Worm (Caenorhabditis elegans) whole organism, L1 larva: Measurements from ENCODE around the gene str-71.

Experiments
- C04F5.9 ChIP-seq: sonication (generic microtip); optimal IDR thresholded peaks from 2 replicates; lab custom pipeline; 2016; ENCODE audit warnings: missing genetic modification characterization, missing compliant biosample characterization
- C16A3.4 ChIP-seq: fragments of 150-350 bp; optimal IDR thresholded peaks from 2 replicates; lab custom pipeline; 2014; ENCODE audit warnings: missing biosample characterization, missing genetic modification characterization
- Y116A8C.19 ChIP-seq: sonication (generic microtip); optimal IDR thresholded peaks from 2 replicates; lab custom pipeline; 2016; ENCODE audit warnings: missing compliant biosample characterization, missing genetic modification characterization, borderline replicate concordance
- aha-1 ChIP-seq: fragments of 150-350 bp; optimal IDR thresholded peaks from 2 replicates; lab custom pipeline; 2014; ENCODE audit warnings: missing biosample characterization, missing genetic modification characterization
- alr-1 ChIP-seq: fragments of 200-800 bp; sonication (Bioruptor generic); optimal IDR thresholded peaks from 2 replicates; lab custom pipeline; 2018; ENCODE audit warnings: borderline replicate concordance, mild to moderate bottlenecking, missing genetic modification characterization, missing compliant biosample characterization
- aly-2 ChIP-seq: fragments of 150-350 bp; optimal IDR thresholded peaks from 2 replicates; lab custom pipeline; 2014; ENCODE audit warnings: missing biosample characterization, missing genetic modification characterization
- blmp-1 ChIP-seq: fragments of 150-350 bp; optimal IDR thresholded peaks from 2 replicates; lab custom pipeline; 2014; ENCODE audit warnings: missing biosample characterization, missing genetic modification characterization
- ceh-8 ChIP-seq: fragments of 200-800 bp; sonication (Bioruptor generic); optimal IDR thresholded peaks from 2 replicates; lab custom pipeline; 2018; ENCODE audit warnings: mild to moderate bottlenecking, missing genetic modification characterization, moderate library complexity, missing compliant biosample characterization
- ceh-82 ChIP-seq, 3 experiments: fragments of 150-350 bp in 1 of 3; sonication (generic microtip) in 2 of 3; optimal IDR thresholded peaks; 2 replicates each; lab custom pipeline; 2014 to 2017; ENCODE audit warnings: missing biosample characterization in 3 of 3, missing genetic modification characterization in 3 of 3
- ceh-88 ChIP-seq: fragments of 200-800 bp; sonication (Bioruptor generic); IDR thresholded peaks from 2 replicates; pipeline ENCODE4 v1.3.6; 2022; ENCODE audit warnings: missing genetic modification characterization, missing compliant biosample characterization
- ceh-90 ChIP-seq: sonication (generic microtip); optimal IDR thresholded peaks from 2 replicates; lab custom pipeline; 2016; ENCODE audit warnings: missing genetic modification characterization, missing compliant biosample characterization
- ces-1 ChIP-seq: fragments of 150-350 bp; optimal IDR thresholded peaks from 2 replicates; lab custom pipeline; 2014; ENCODE audit warnings: missing biosample characterization, missing genetic modification reagents, missing genetic modification characterization
- dpl-1 ChIP-seq, 3 experiments: fragments of 150-350 bp in 2 of 3; sonication (generic microtip) in 1 of 3; optimal IDR thresholded peaks; 2 replicates each; lab custom pipeline; 2014 to 2017; ENCODE audit warnings: missing biosample characterization in 3 of 3, missing genetic modification characterization in 3 of 3, missing genetic modification reagents in 3 of 3
- dsc-1 ChIP-seq: sonication (generic microtip); optimal IDR thresholded peaks from 2 replicates; lab custom pipeline; 2016; ENCODE audit warnings: mild to moderate bottlenecking, missing genetic modification characterization, missing compliant biosample characterization
- efl-3 ChIP-seq: fragments of 200-800 bp; sonication (Bioruptor generic); optimal IDR thresholded peaks from 2 replicates; lab custom pipeline; 2018; ENCODE audit warnings: mild to moderate bottlenecking, missing genetic modification characterization, missing compliant biosample characterization
- egl-13 ChIP-seq: sonication (generic microtip); optimal IDR thresholded peaks from 2 replicates; lab custom pipeline; 2016; ENCODE audit warnings: missing genotype, missing genetic modification reagents, missing genetic modification characterization, missing compliant biosample characterization
- egl-27 ChIP-seq, 2 experiments: fragments of 150-350 bp in 1 of 2; sonication (generic microtip); optimal IDR thresholded peaks; 3 replicates each; lab custom pipeline; 2017 to 2018; ENCODE audit warnings: missing biosample characterization in 2 of 2, missing genetic modification characterization in 2 of 2, missing genetic modification reagents in 2 of 2
- elt-3 ChIP-seq, 6 experiments: fragments of 150-350 bp in 1 of 6; sonication (generic microtip); optimal IDR thresholded peaks; 2 replicates each; lab custom pipeline; 2017 to 2018; ENCODE audit warnings: missing biosample characterization in 6 of 6, missing genetic modification characterization in 6 of 6, inconsistent platforms in 1 of 6
- fos-1 ChIP-seq: fragments of 150-350 bp; optimal IDR thresholded peaks from 2 replicates; lab custom pipeline; 2014; ENCODE audit warnings: missing biosample characterization, missing genetic modification characterization
- grh-1 ChIP-seq: fragments of 200-800 bp; sonication (Bioruptor generic); IDR thresholded peaks from 2 replicates; pipeline ENCODE4 v1.3.6; 2022; ENCODE audit warnings: missing genetic modification reagents, missing genetic modification characterization, missing compliant biosample characterization
- hlh-17 ChIP-seq: fragments of 200-800 bp; sonication (Bioruptor generic); optimal IDR thresholded peaks from 2 replicates; lab custom pipeline; 2018; ENCODE audit warnings: missing genetic modification characterization, mild to moderate bottlenecking, missing compliant biosample characterization, moderate library complexity, borderline replicate concordance
- irx-1 ChIP-seq: sonication (generic microtip); optimal IDR thresholded peaks from 2 replicates; lab custom pipeline; 2016; ENCODE audit warnings: missing genetic modification characterization, missing compliant biosample characterization
- isw-1 ChIP-seq: fragments of 200-800 bp; sonication (Bioruptor generic); IDR thresholded peaks from 2 replicates; pipeline ENCODE4 v1.3.6; 2022; ENCODE audit warnings: missing genetic modification characterization, missing compliant biosample characterization
- jun-1 ChIP-seq: fragments of 150-350 bp; optimal IDR thresholded peaks from 2 replicates; lab custom pipeline; 2014; ENCODE audit warnings: missing biosample characterization, missing genetic modification reagents, missing genetic modification characterization
- lin-13 ChIP-seq: fragments of 150-350 bp; optimal IDR thresholded peaks from 2 replicates; lab custom pipeline; 2014; ENCODE audit warnings: missing biosample characterization, missing genetic modification reagents, missing genetic modification characterization
- lin-14 ChIP-seq: fragments of 200-800 bp; sonication (Bioruptor generic); optimal IDR thresholded peaks from 2 replicates; lab custom pipeline; 2018; ENCODE audit warnings: mild to moderate bottlenecking, missing genetic modification characterization, moderate library complexity, missing compliant biosample characterization
- lin-35 ChIP-seq, 2 experiments: fragments of 150-350 bp; optimal IDR thresholded peaks; 2 replicates each; lab custom pipeline; 2014; ENCODE audit warnings: missing biosample characterization in 2 of 2, missing genetic modification characterization in 2 of 2, missing genetic modification reagents in 2 of 2
- lin-39 ChIP-seq: fragments of 150-350 bp; optimal IDR thresholded peaks from 2 replicates; lab custom pipeline; 2014; ENCODE audit warnings: missing biosample characterization, missing genetic modification reagents, missing genetic modification characterization
- lsy-2 ChIP-seq, 2 experiments: fragments of 150-350 bp; optimal IDR thresholded peaks; 2 replicates each; lab custom pipeline; 2014; ENCODE audit warnings: missing biosample characterization in 2 of 2, missing genetic modification characterization in 2 of 2
- nhr-12 ChIP-seq: sonication (generic microtip); optimal IDR thresholded peaks from 2 replicates; lab custom pipeline; 2017; ENCODE audit warnings: missing biosample characterization, missing genetic modification characterization
- nhr-19 ChIP-seq: fragments of 200-800 bp; sonication (Bioruptor generic); conservative IDR thresholded peaks from 2 replicates; pipeline ENCODE4 v1.3.6; 2022; ENCODE audit warnings: missing genetic modification characterization, missing compliant biosample characterization
- nhr-20 ChIP-seq: sonication (generic microtip); optimal IDR thresholded peaks from 2 replicates; lab custom pipeline; 2016; ENCODE audit warnings: mild to moderate bottlenecking, missing genetic modification characterization, missing compliant biosample characterization
- nhr-28 ChIP-seq: fragments of 150-350 bp; optimal IDR thresholded peaks from 2 replicates; lab custom pipeline; 2014; ENCODE audit warnings: missing biosample characterization, missing genetic modification characterization
- nhr-47 ChIP-seq: sonication (generic microtip); optimal IDR thresholded peaks from 2 replicates; lab custom pipeline; 2016; ENCODE audit warnings: mild to moderate bottlenecking, missing genetic modification characterization, moderate library complexity, missing compliant biosample characterization
- nhr-71 ChIP-seq: sonication (generic microtip); optimal IDR thresholded peaks from 2 replicates; lab custom pipeline; 2016; ENCODE audit warnings: mild to moderate bottlenecking, missing genetic modification characterization, moderate library complexity, missing compliant biosample characterization
- nhr-76 ChIP-seq: sonication (generic microtip); optimal IDR thresholded peaks from 2 replicates; lab custom pipeline; 2017; ENCODE audit warnings: missing biosample characterization, missing genetic modification characterization
- nhr-77 ChIP-seq: fragments of 150-350 bp; optimal IDR thresholded peaks from 2 replicates; lab custom pipeline; 2014; ENCODE audit warnings: missing biosample characterization, missing genetic modification characterization
- nhr-84 ChIP-seq: sonication (generic microtip); optimal IDR thresholded peaks from 2 replicates; lab custom pipeline; 2017; ENCODE audit warnings: missing biosample characterization, missing genetic modification characterization
- nhr-85 ChIP-seq: sonication (generic microtip); peaks from one replicate; lab custom pipeline; 2016; ENCODE audit warnings: missing genetic modification characterization, inconsistent platforms, missing compliant biosample characterization
- pag-3 ChIP-seq: sonication (generic microtip); optimal IDR thresholded peaks from 2 replicates; lab custom pipeline; 2017; ENCODE audit warnings: missing genetic modification characterization, mild to moderate bottlenecking, missing compliant biosample characterization, antibody characterized with exemption, borderline replicate concordance; ENCODE audit not compliant: insufficient read depth
- pax-3 ChIP-seq: fragments of 200-800 bp; sonication (Bioruptor generic); optimal IDR thresholded peaks from 2 replicates; lab custom pipeline; 2018; ENCODE audit warnings: mild to moderate bottlenecking, missing genetic modification characterization, moderate library complexity, missing compliant biosample characterization
- pqm-1 ChIP-seq: sonication (generic microtip); optimal IDR thresholded peaks from 3 replicates; lab custom pipeline; 2017; ENCODE audit warnings: missing biosample characterization, missing genetic modification characterization
- rnt-1 ChIP-seq: sonication (generic microtip); optimal IDR thresholded peaks from 2 replicates; lab custom pipeline; 2016; ENCODE audit warnings: mild to moderate bottlenecking, missing genetic modification characterization, moderate library complexity, missing compliant biosample characterization
- sox-4 ChIP-seq: sonication (generic microtip); optimal IDR thresholded peaks from 2 replicates; lab custom pipeline; 2016; ENCODE audit warnings: missing genetic modification characterization, missing compliant biosample characterization
- sup-37 ChIP-seq: fragments of 200-800 bp; sonication (Bioruptor generic); optimal IDR thresholded peaks from 2 replicates; lab custom pipeline; 2018; ENCODE audit warnings: mild to moderate bottlenecking, missing genetic modification characterization, missing compliant biosample characterization
- tbx-2 ChIP-seq: sonication (generic microtip); optimal IDR thresholded peaks from 2 replicates; lab custom pipeline; 2016; ENCODE audit warnings: missing genetic modification characterization, missing compliant biosample characterization
- unc-62 ChIP-seq: fragments of 150-350 bp; optimal IDR thresholded peaks from 2 replicates; lab custom pipeline; 2014; ENCODE audit warnings: missing biosample characterization, missing genetic modification reagents, missing genetic modification characterization
- vab-15 ChIP-seq: sonication (generic microtip); optimal IDR thresholded peaks from 2 replicates; lab custom pipeline; 2017; ENCODE audit warnings: missing genotype, mild to moderate bottlenecking, missing genetic modification characterization, missing compliant biosample characterization
- zag-1 ChIP-seq: fragments of 150-350 bp; optimal IDR thresholded peaks from 2 replicates; lab custom pipeline; 2014; ENCODE audit warnings: missing biosample characterization, missing genetic modification characterization
- ztf-11 ChIP-seq, 2 experiments: sonication (generic microtip); optimal IDR thresholded peaks; 2 replicates each; lab custom pipeline; 2016 to 2017; ENCODE audit warnings: missing genetic modification characterization in 2 of 2, missing biosample characterization in 1 of 2, missing compliant biosample characterization in 1 of 2

Gene str-71

ce11 chrV:15459088-15459487, at the start of gene str-71:
str-71 (minus strand) TSS chrV:15459188.
- TF ChIP-seq nhr-19: no peak
- no peak for TF ChIP-seq pax-3 (tag; lab: Kevin White, UChicago)
- no peak for TF ChIP-seq dpl-1 (GFP tag; optimal IDR thresholded peaks at IDR 0.05; lab: Kevin White, UChicago)
- TF ChIP-seq nhr-85: no peak
- no peak for TF ChIP-seq efl-3 (GFP tag; lab: Kevin White, UChicago)
- TF ChIP-seq lin-13: no peak
- no peak for TF ChIP-seq nhr-71
- no peak for TF ChIP-seq fos-1 (tag; lab: Kevin White, UChicago)

- TF ChIP-seq zag-1 (tag; lab: Kevin White, UChicago): no peak
- TF ChIP-seq nhr-77 (tag; lab: Kevin White, UChicago): peak; percentile 49
- no peak for TF ChIP-seq nhr-12 (tag; lab: Kevin White, UChicago)
- peak in 1 of 3 experiments; percentile 26 for TF ChIP-seq dpl-1 (GFP tag; optimal IDR thresholded peaks at IDR 0.05; lab: Kevin White, UChicago)
- peak; percentile 45 for TF ChIP-seq lin-13
- TF ChIP-seq nhr-84 (tag; lab: Kevin White, UChicago): no peak
- peak in 2 of 3 experiments; percentile 10 to 52 for TF ChIP-seq ceh-82 (tag; optimal IDR thresholded peaks at IDR 0.05; lab: Kevin White, UChicago)
- no peak for TF ChIP-seq pqm-1 (tag; lab: Kevin White, UChicago)
- TF ChIP-seq alr-1 (tag; lab: Kevin White, UChicago): no peak
- no peak for TF ChIP-seq ceh-8 (GFP tag; lab: Kevin White, UChicago)
- TF ChIP-seq blmp-1 (tag; lab: Kevin White, UChicago): no peak
- TF ChIP-seq pax-3 (tag; lab: Kevin White, UChicago): no peak
- peak; percentile 73 for TF ChIP-seq rnt-1 (tag; lab: Kevin White, UChicago)
- TF ChIP-seq ztf-11 (tag; optimal IDR thresholded peaks at IDR 0.05; lab: Kevin White, UChicago): peak in 1 of 2 experiments; percentile 4
- TF ChIP-seq lin-14 (GFP tag; lab: Kevin White, UChicago): no peak
- no peak for TF ChIP-seq ceh-88
- no peak for TF ChIP-seq sox-4
- no peak for TF ChIP-seq nhr-28 (tag; lab: Kevin White, UChicago)
- TF ChIP-seq C04F5.9: no peak
- no peak for TF ChIP-seq hlh-17 (GFP tag; lab: Kevin White, UChicago)
- no peak for TF ChIP-seq egl-27 (tag; optimal IDR thresholded peaks at IDR 0.05; lab: Kevin White, UChicago)
- TF ChIP-seq egl-13 (tag; lab: Kevin White, UChicago): no peak
- no peak for TF ChIP-seq vab-15 (tag; lab: Kevin White, UChicago)
- no peak for TF ChIP-seq grh-1 (GFP tag; lab: Robert Waterston, UW)
- no peak for TF ChIP-seq aha-1 (tag; lab: Kevin White, UChicago)
- peak; percentile 16 for TF ChIP-seq tbx-2 (tag; lab: Kevin White, UChicago)
- peak; percentile 0 for TF ChIP-seq jun-1 (tag; lab: Kevin White, UChicago)
- TF ChIP-seq C16A3.4 (tag; lab: Kevin White, UChicago): peak; percentile 37
- no peak for TF ChIP-seq Y116A8C.19 (tag; lab: Kevin White, UChicago)
- TF ChIP-seq nhr-76 (tag; lab: Kevin White, UChicago): no peak
- no peak for TF ChIP-seq aly-2 (tag; lab: Kevin White, UChicago)
- TF ChIP-seq irx-1 (tag; lab: Kevin White, UChicago): no peak
- TF ChIP-seq sup-37 (GFP tag; lab: Kevin White, UChicago): peak; percentile 11
- no peak for TF ChIP-seq lsy-2 (tag; optimal IDR thresholded peaks at IDR 0.05; lab: Kevin White, UChicago)
- no peak for TF ChIP-seq pag-3
- TF ChIP-seq lin-35 (GFP tag; optimal IDR thresholded peaks at IDR 0.05; lab: Kevin White, UChicago): peak; percentile 28 to 65
- TF ChIP-seq ces-1 (GFP tag; lab: Kevin White, UChicago): no peak
- no peak for TF ChIP-seq dsc-1 (tag; lab: Kevin White, UChicago)
- TF ChIP-seq nhr-47 (tag; lab: Kevin White, UChicago): peak; percentile 54
- TF ChIP-seq nhr-71: no peak
- no peak for TF ChIP-seq isw-1 (GFP tag; lab: Robert Waterston, UW)
- peak; percentile 55 for TF ChIP-seq nhr-20 (tag; lab: Kevin White, UChicago)
- no peak for TF ChIP-seq elt-3 (tag; optimal IDR thresholded peaks at IDR 0.05; lab: Kevin White, UChicago)
- no peak for TF ChIP-seq lin-39 (tag; lab: Kevin White, UChicago)
- no peak for TF ChIP-seq fos-1 (tag; lab: Kevin White, UChicago)
- no peak for TF ChIP-seq ceh-90
- no peak for TF ChIP-seq unc-62 (GFP tag; lab: Kevin White, UChicago)
Measured at ce11 chrV:15505068-15505467, 46.1 kb upstream of the str-71 start.
